Worm (Caenorhabditis elegans): ENCODE measurements around the gene sre-55.
A peak's percentile ranks its signal among the peaks of the same experiment; 100 is the strongest.

DNA sequence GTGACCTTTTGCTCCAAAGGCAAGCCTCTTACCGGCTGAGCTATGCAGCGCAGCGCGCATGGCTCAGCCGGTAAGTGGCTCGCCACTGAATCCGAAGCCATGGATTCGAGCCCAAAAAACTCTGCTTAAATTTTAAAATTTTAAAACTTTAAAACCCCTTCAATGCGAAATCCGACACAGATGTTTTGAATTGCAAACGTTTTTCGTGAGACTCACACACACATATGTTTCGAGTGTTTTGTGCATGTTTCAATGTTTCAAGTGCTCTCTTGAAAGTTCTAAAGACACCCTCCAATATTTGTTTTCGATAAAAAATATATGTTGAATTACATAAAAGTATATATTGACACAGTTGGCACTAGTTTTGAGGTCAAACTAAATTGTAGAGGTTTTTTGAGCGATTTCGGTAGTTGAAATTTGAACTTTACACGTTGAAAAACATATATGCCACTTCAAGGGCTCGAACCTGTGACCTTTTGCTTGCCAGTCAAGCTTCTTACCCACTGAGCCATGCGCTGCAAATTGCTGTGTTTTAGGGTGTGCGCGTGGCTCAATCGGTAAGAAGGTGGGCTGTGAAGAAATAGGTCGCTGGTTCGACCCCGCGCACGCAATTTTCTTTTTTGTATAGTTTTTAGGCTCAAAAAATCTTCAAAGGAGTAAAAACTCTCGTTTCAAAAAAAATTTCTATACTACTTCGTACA lies 17.3 kb downstream of the sre-55 start:
- TF ChIP-seq madf-9 (GFP tag; conservative IDR thresholded peaks at IDR 0.05) (no peak), unc-62 (GFP tag; optimal IDR thresholded peaks at IDR 0.05 in 1 of 2) (peak in 1 of 2 experiments; percentile 80), unc-62 (tag; optimal IDR thresholded peaks at IDR 0.05) (no peak)

All from whole organism, L4 larva.